Fruit fly (Drosophila melanogaster) whole organism, prepupa: ENCODE data around the gene Aatf.

Experiments
- CG3032 ChIP-seq: fragments of 200-800 bp; optimal IDR thresholded peaks from 2 replicates; lab custom pipeline; 2019; ENCODE audit warnings: missing biosample characterization, mild to moderate bottlenecking, missing genetic modification characterization, moderate library complexity
- CG3919 ChIP-seq: fragments of 200-800 bp; sonication (Bioruptor generic); optimal IDR thresholded peaks from 3 replicates; lab custom pipeline; 2016; ENCODE audit warnings: missing biosample characterization, missing genetic modification characterization
- CG8319 ChIP-seq: fragments of 200-800 bp; sonication (Bioruptor generic); optimal IDR thresholded peaks from 3 replicates; lab custom pipeline; 2016; ENCODE audit warnings: missing biosample characterization, missing genetic modification characterization
- Eip75B ChIP-seq: fragments of 200-800 bp; sonication (Bioruptor generic); optimal IDR thresholded peaks from 3 replicates; lab custom pipeline; 2016; ENCODE audit warnings: missing biosample characterization, missing genetic modification characterization
- achi ChIP-seq: fragments of 200-800 bp; sonication (Bioruptor generic); optimal IDR thresholded peaks from 3 replicates; lab custom pipeline; 2016; ENCODE audit warnings: missing biosample characterization, missing genetic modification characterization
- acj6 ChIP-seq: fragments of 200-800 bp; sonication (Bioruptor generic); optimal IDR thresholded peaks from 3 replicates; lab custom pipeline; 2016; ENCODE audit warnings: missing biosample characterization, missing genetic modification characterization
- cyc ChIP-seq: fragments of 200-800 bp; sonication (Bioruptor generic); optimal IDR thresholded peaks from 3 replicates; lab custom pipeline; 2016; ENCODE audit warnings: missing biosample characterization, missing genetic modification characterization
- dsx ChIP-seq: fragments of 200-800 bp; optimal IDR thresholded peaks from 3 replicates; lab custom pipeline; 2019; ENCODE audit warnings: missing biosample characterization, mild to moderate bottlenecking, missing genetic modification characterization, moderate library complexity; ENCODE audit not compliant: poor library complexity, severe bottlenecking
- esn ChIP-seq: fragments of 200-800 bp; sonication (Bioruptor generic); optimal IDR thresholded peaks from 2 replicates; lab custom pipeline; 2016; ENCODE audit warnings: missing biosample characterization, mild to moderate bottlenecking, missing genetic modification characterization, moderate library complexity
- lz ChIP-seq: fragments of 200-800 bp; sonication (Bioruptor generic); optimal IDR thresholded peaks from 3 replicates; lab custom pipeline; 2016; ENCODE audit warnings: missing biosample characterization, missing genetic modification characterization
- net ChIP-seq: fragments of 200-800 bp; sonication (Bioruptor generic); optimal IDR thresholded peaks from 3 replicates; lab custom pipeline; 2016; ENCODE audit warnings: missing biosample characterization, missing genetic modification characterization
- topi ChIP-seq: fragments of 200-800 bp; sonication (Bioruptor generic); optimal IDR thresholded peaks from 3 replicates; lab custom pipeline; 2016; ENCODE audit warnings: missing biosample characterization, missing genetic modification characterization

dm6 chr2L:6759528-6759927 is 42.1 kb downstream of the Aatf start, which contains the start of gene CG11322:
- TF ChIP-seq CG3919 (GFP tag; lab: Kevin White, UChicago) (no peak), dsx (no peak), lz (GFP tag; lab: Kevin White, UChicago) (no peak), achi (GFP tag; lab: Kevin White, UChicago) (no peak), CG3032 (tag; lab: Kevin White, UChicago) (no peak), Eip75B (no peak), topi (no peak), net (GFP tag; lab: Kevin White, UChicago) (no peak), acj6 (no peak), CG8319 (GFP tag; lab: Kevin White, UChicago) (no peak), esn (GFP tag; lab: Kevin White, UChicago) (no peak), cyc (GFP tag; lab: Kevin White, UChicago) (no peak)
